Worm (Caenorhabditis elegans) whole organism, L4 larva: Measurements from ENCODE around the gene M70.5.
A peak's percentile ranks its signal among the peaks of the same experiment; 100 is the strongest.

ENCODE experiments used
- F37D6.2 ChIP-seq: sonication (generic microtip); optimal IDR thresholded peaks from 2 replicates; lab custom pipeline; 2016; ENCODE audit warnings: mild to moderate bottlenecking, missing genetic modification characterization, missing compliant biosample characterization
- aly-2 ChIP-seq: sonication (generic microtip); optimal IDR thresholded peaks from 2 replicates; lab custom pipeline; 2018; ENCODE audit warnings: missing biosample characterization, missing genetic modification characterization
- daf-12 ChIP-seq: fragments of 150-350 bp; optimal IDR thresholded peaks from 2 replicates; lab custom pipeline; 2014; ENCODE audit warnings: missing biosample characterization, missing genetic modification reagents, missing genetic modification characterization
- lin-39 ChIP-seq: fragments of 150-350 bp; optimal IDR thresholded peaks from 2 replicates; lab custom pipeline; 2014; ENCODE audit warnings: missing biosample characterization, missing genetic modification reagents, missing genetic modification characterization
- lir-3 ChIP-seq: sonication (generic microtip); optimal IDR thresholded peaks from 2 replicates; lab custom pipeline; 2016; ENCODE audit warnings: mild to moderate bottlenecking, missing genetic modification characterization, missing compliant biosample characterization
- mes-2 ChIP-seq: sonication (generic microtip); optimal IDR thresholded peaks from 2 replicates; lab custom pipeline; 2016; ENCODE audit warnings: missing genotype, mild to moderate bottlenecking, missing genetic modification characterization, missing compliant biosample characterization; ENCODE audit not compliant: poor library complexity, severe bottlenecking
- pqm-1 ChIP-seq: sonication (generic microtip); optimal IDR thresholded peaks from 2 replicates; lab custom pipeline; 2017; ENCODE audit warnings: missing biosample characterization, missing genetic modification characterization
- snpc-1.2 ChIP-seq: fragments of 200-800 bp; sonication (Bioruptor generic); IDR thresholded peaks from 2 replicates; pipeline ENCODE4 v1.3.6; 2022; ENCODE audit warnings: missing genetic modification reagents, missing genetic modification characterization, missing compliant biosample characterization
- unc-130 ChIP-seq: sonication (generic microtip); optimal IDR thresholded peaks from 2 replicates; lab custom pipeline; 2016; ENCODE audit warnings: missing genetic modification reagents, missing genetic modification characterization, missing compliant biosample characterization

DNA sequence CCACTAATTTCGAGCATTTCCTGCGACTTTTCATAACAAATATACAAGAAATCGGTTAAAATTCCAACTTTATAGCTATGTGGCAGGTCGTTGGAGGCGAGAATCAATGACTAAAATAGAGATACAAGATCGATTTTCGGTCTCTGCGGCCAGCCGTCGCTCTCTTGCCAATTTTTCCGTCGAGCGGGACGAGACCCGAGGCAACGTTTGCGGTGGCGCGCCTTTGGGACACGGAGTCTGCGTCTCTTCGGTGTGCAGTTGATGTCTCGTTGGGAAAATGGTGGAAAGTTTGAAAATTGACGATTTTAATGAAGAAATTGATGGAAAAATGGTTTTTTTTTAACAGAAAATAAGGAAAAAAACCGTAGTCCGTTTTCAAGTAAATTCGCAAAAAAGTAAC lies 41.4 kb upstream of the M70.5 start:
- TF ChIP-seq unc-130 (GFP tag; lab: Kevin White, UChicago) (no peak), mes-2 (peak; percentile 53), lin-39 (tag; lab: Kevin White, UChicago) (no peak), F37D6.2 (no peak), lir-3 (tag; lab: Kevin White, UChicago) (no peak), daf-12 (no peak), snpc-1.2 (GFP tag; lab: Robert Waterston, UW) (no peak), pqm-1 (tag; lab: Kevin White, UChicago) (peak; percentile 89), aly-2 (tag; lab: Kevin White, UChicago) (no peak)
